Worm (Caenorhabditis elegans) whole organism, young adult: Measurements from ENCODE around the gene clp-10.

Source experiments
- F49E8.2 ChIP-seq: sonication (generic microtip); optimal IDR thresholded peaks from 3 replicates; lab custom pipeline; 2017; ENCODE audit warnings: missing genetic modification characterization, mild to moderate bottlenecking, missing compliant biosample characterization, antibody characterized with exemption, moderate library complexity; ENCODE audit not compliant: insufficient read depth
- F57C9.4 ChIP-seq: sonication (generic microtip); optimal IDR thresholded peaks from 2 replicates; lab custom pipeline; 2017; ENCODE audit warnings: mild to moderate bottlenecking, missing genetic modification characterization, missing compliant biosample characterization
- Y53F4B.3 ChIP-seq: fragments of 200-800 bp; sonication (Bioruptor generic); IDR thresholded peaks from 2 replicates; pipeline ENCODE4 v1.3.6; 2022; ENCODE audit warnings: missing genetic modification reagents, missing genetic modification characterization, missing compliant biosample characterization
- aptf-2 ChIP-seq: fragments of 200-800 bp; sonication (Bioruptor generic); conservative IDR thresholded peaks from 2 replicates; pipeline ENCODE4 v1.3.6; 2022; ENCODE audit warnings: missing genetic modification reagents, missing genetic modification characterization, missing compliant biosample characterization
- athp-1 ChIP-seq: sonication (generic microtip); optimal IDR thresholded peaks from 2 replicates; lab custom pipeline; 2017; ENCODE audit warnings: mild to moderate bottlenecking, missing genetic modification characterization, missing compliant biosample characterization
- bed-2 ChIP-seq: fragments of 200-800 bp; sonication (Bioruptor generic); IDR thresholded peaks from 2 replicates; pipeline ENCODE4 v1.3.6; 2022; ENCODE audit warnings: missing genetic modification reagents, missing genetic modification characterization, missing compliant biosample characterization
- ets-4 ChIP-seq: fragments of 200-800 bp; sonication (Bioruptor generic); optimal IDR thresholded peaks from 2 replicates; lab custom pipeline; 2018; ENCODE audit warnings: mild to moderate bottlenecking, missing genetic modification characterization, missing compliant biosample characterization
- lin-54 ChIP-seq: fragments of 200-800 bp; sonication (Bioruptor generic); optimal IDR thresholded peaks from 2 replicates; lab custom pipeline; 2018; ENCODE audit warnings: mild to moderate bottlenecking, missing genetic modification characterization, missing compliant biosample characterization
- rec-8 ChIP-seq, 2 experiments: sonication (generic microtip); optimal IDR thresholded peaks; 2 replicates each; lab custom pipeline; 2016; ENCODE audit warnings: mild to moderate bottlenecking in 2 of 2, missing genetic modification characterization in 2 of 2, missing genetic modification reagents in 2 of 2, missing genotype in 2 of 2, missing biosample characterization in 1 of 2, missing compliant biosample characterization in 1 of 2, moderate library complexity in 1 of 2
- snpc-4 ChIP-seq, 5 experiments: fragments of 150-350 bp in 1 of 5; sonication (generic microtip) in 4 of 5; optimal IDR thresholded peaks; 2 replicates each; lab custom pipeline; 2014 to 2018; ENCODE audit warnings: missing genetic modification characterization in 5 of 5, missing biosample characterization in 3 of 5, antibody characterized with exemption in 2 of 5, mild to moderate bottlenecking in 2 of 5, missing compliant biosample characterization in 2 of 5, missing genotype in 2 of 5, moderate library complexity in 2 of 5, missing genetic modification reagents in 1 of 5
- zfh-2 ChIP-seq: fragments of 200-800 bp; sonication (Bioruptor generic); conservative IDR thresholded peaks from 2 replicates; pipeline ENCODE4 v1.3.6; 2022; ENCODE audit warnings: missing genetic modification reagents, missing genetic modification characterization, missing compliant biosample characterization
- ztf-18 ChIP-seq: sonication (generic microtip); optimal IDR thresholded peaks from 2 replicates; lab custom pipeline; 2016; ENCODE audit warnings: missing genotype, mild to moderate bottlenecking, missing genetic modification characterization, missing compliant biosample characterization
- ztf-6 ChIP-seq: fragments of 200-800 bp; sonication (Bioruptor generic); IDR thresholded peaks from 2 replicates; pipeline ENCODE4 v1.3.6; 2022; ENCODE audit warnings: missing genetic modification reagents, missing genetic modification characterization, missing compliant biosample characterization

ce11 chrIII:62383-62873, 24.4 kb upstream of the clp-10 start:
- TF ChIP-seq ztf-6 (GFP tag; lab: Robert Waterston, UW) (no peak), lin-54 (GFP tag; lab: Kevin White, UChicago) (peak; percentile 14), bed-2 (no peak), aptf-2 (GFP tag; lab: Robert Waterston, UW) (no peak), ets-4 (GFP tag; lab: Kevin White, UChicago) (no peak), snpc-4 (GFP tag; optimal IDR thresholded peaks at IDR 0.05; lab: Kevin White, UChicago) (no peak), snpc-4 (tag; optimal IDR thresholded peaks at IDR 0.05; lab: Kevin White, UChicago) (no peak), zfh-2 (no peak), athp-1 (tag; lab: Kevin White, UChicago) (peak; percentile 54), ztf-18 (tag; lab: Kevin White, UChicago) (no peak), F49E8.2 (no peak), rec-8 (tag; optimal IDR thresholded peaks at IDR 0.05; lab: Kevin White, UChicago) (no peak), F57C9.4 (no peak), Y53F4B.3 (GFP tag; lab: Robert Waterston, UW) (no peak)
